Worm (Caenorhabditis elegans): Measurements from ENCODE around the gene fahd-1.

fahd-1 gene

ce11 chrIII:7891573-7892306 is at the start of gene fahd-1, which contains the start of gene ZK688.5:
fahd-1 (plus strand) TSS chrIII:7892256.
ZK688.5 (minus strand) TSS chrIII:7891623.
- TF ChIP-seq sptf-1 (tag; optimal IDR thresholded peaks at IDR 0.05) (no peak), mls-2 (tag; optimal IDR thresholded peaks at IDR 0.05) (peak; percentile 68), cnd-1 (tag; optimal IDR thresholded peaks at IDR 0.05) (peak; percentile 10), ceh-43 (GFP tag; optimal IDR thresholded peaks at IDR 0.05) (no peak), zip-8 (tag; optimal IDR thresholded peaks at IDR 0.05) (no peak), bed-3 (GFP tag; optimal IDR thresholded peaks at IDR 0.05) (no peak), M03D4.4 (tag; optimal IDR thresholded peaks at IDR 0.05) (no peak), ham-2 (GFP tag; optimal IDR thresholded peaks at IDR 0.05) (peak; percentile 74), unc-120 (tag; optimal IDR thresholded peaks at IDR 0.05; ENCODE audit: poor library complexity, severe bottlenecking) (peak; percentile 68), snpc-4 (tag; optimal IDR thresholded peaks at IDR 0.05) (no peak), ces-1 (GFP tag; optimal IDR thresholded peaks at IDR 0.05) (peak; percentile 59), lin-32 (GFP tag; optimal IDR thresholded peaks at IDR 0.05) (no peak), sem-2 (GFP tag; optimal IDR thresholded peaks at IDR 0.05) (no peak), nhr-2 (tag; optimal IDR thresholded peaks at IDR 0.05) (peak; percentile 77), mep-1 (tag; optimal IDR thresholded peaks at IDR 0.05) (peak; percentile 40), hlh-1 (tag; optimal IDR thresholded peaks at IDR 0.05) (peak; percentile 93), ceh-39 (tag; optimal IDR thresholded peaks at IDR 0.05) (peak; percentile 8), drap-1 (GFP tag; optimal IDR thresholded peaks at IDR 0.05) (no peak), pha-4 (tag; optimal IDR thresholded peaks at IDR 0.05) (peak; percentile 71), ceh-83 (GFP tag; optimal IDR thresholded peaks at IDR 0.05) (no peak), nhr-76 (tag; optimal IDR thresholded peaks at IDR 0.05) (no peak), lin-13 (tag; optimal IDR thresholded peaks at IDR 0.05) (peak; percentile 19), lsy-2 (tag; optimal IDR thresholded peaks at IDR 0.05) (peak; percentile 56), nhr-237 (tag; optimal IDR thresholded peaks at IDR 0.05) (peak; percentile 46), ztf-11 (tag; optimal IDR thresholded peaks at IDR 0.05) (no peak)

ce11 chrIII:7843536-7843935 is 48.5 kb upstream of the fahd-1 start, which contains the start of gene ZK652.8:
ZK652.8 (minus strand) TSS chrIII:7843636.
- TF ChIP-seq ceh-39 (tag; optimal IDR thresholded peaks at IDR 0.05) (no peak), ztf-11 (tag; optimal IDR thresholded peaks at IDR 0.05) (no peak), bed-3 (GFP tag; optimal IDR thresholded peaks at IDR 0.05) (no peak)

ce11 chrIII:7848173-7848572 is 43.9 kb upstream of the fahd-1 start:
- no peak for TF ChIP-seq elt-3 (tag; optimal IDR thresholded peaks at IDR 0.05)
- TF ChIP-seq elt-1 (tag; optimal IDR thresholded peaks at IDR 0.05; ENCODE audit: borderline replicate concordance, insufficient read depth) = no peak
- peak; percentile 91 for TF ChIP-seq ces-1 (GFP tag; optimal IDR thresholded peaks at IDR 0.05)
- no peak for TF ChIP-seq M03D4.4 (tag; optimal IDR thresholded peaks at IDR 0.05)
- no peak for TF ChIP-seq sem-2 (GFP tag; optimal IDR thresholded peaks at IDR 0.05)
- no peak for TF ChIP-seq unc-120 (tag; optimal IDR thresholded peaks at IDR 0.05; ENCODE audit: poor library complexity, severe bottlenecking)

ce11 chrIII:7854494-7855184 is 37.4 kb upstream of the fahd-1 start, which contains the start of gene rpl-35:
rpl-35 (plus strand) TSS chrIII:7855134.
- TF ChIP-seq mab-5 (tag; optimal IDR thresholded peaks at IDR 0.05) (peak; percentile 66), flh-1 (GFP tag; optimal IDR thresholded peaks at IDR 0.05) (peak; percentile 44), unc-120 (tag; optimal IDR thresholded peaks at IDR 0.05; ENCODE audit: poor library complexity, severe bottlenecking) (peak; percentile 95), snpc-4 (tag; optimal IDR thresholded peaks at IDR 0.05) (no peak), nhr-76 (tag; optimal IDR thresholded peaks at IDR 0.05) (peak; percentile 59), mls-2 (tag; optimal IDR thresholded peaks at IDR 0.05) (peak; percentile 91), ceh-43 (GFP tag; optimal IDR thresholded peaks at IDR 0.05) (peak; percentile 86), lin-32 (GFP tag; optimal IDR thresholded peaks at IDR 0.05) (peak; percentile 58), hlh-1 (tag; optimal IDR thresholded peaks at IDR 0.05) (peak; percentile 79), sptf-1 (tag; optimal IDR thresholded peaks at IDR 0.05) (peak; percentile 97), sem-2 (GFP tag; optimal IDR thresholded peaks at IDR 0.05) (peak; percentile 46), ceh-39 (tag; optimal IDR thresholded peaks at IDR 0.05) (peak; percentile 97), ham-2 (GFP tag; optimal IDR thresholded peaks at IDR 0.05) (peak; percentile 78), mep-1 (tag; optimal IDR thresholded peaks at IDR 0.05) (peak; percentile 100), cnd-1 (tag; optimal IDR thresholded peaks at IDR 0.05) (peak; percentile 91), M03D4.4 (tag; optimal IDR thresholded peaks at IDR 0.05) (peak; percentile 92), bed-3 (GFP tag; optimal IDR thresholded peaks at IDR 0.05) (peak; percentile 76), drap-1 (GFP tag; optimal IDR thresholded peaks at IDR 0.05) (peak; percentile 95), unc-39 (tag; optimal IDR thresholded peaks at IDR 0.05) (peak; percentile 72), lin-13 (tag; optimal IDR thresholded peaks at IDR 0.05) (peak; percentile 100), pha-4 (tag; optimal IDR thresholded peaks at IDR 0.05) (peak; percentile 99), tbx-8 (GFP tag; optimal IDR thresholded peaks at IDR 0.05) (peak; percentile 85), zip-8 (tag; optimal IDR thresholded peaks at IDR 0.05) (peak; percentile 2), nhr-2 (tag; optimal IDR thresholded peaks at IDR 0.05) (peak; percentile 50), blmp-1 (tag; optimal IDR thresholded peaks at IDR 0.05) (peak; percentile 84), nhr-12 (tag; optimal IDR thresholded peaks at IDR 0.05) (peak; percentile 78), elt-3 (tag; optimal IDR thresholded peaks at IDR 0.05) (peak; percentile 91), ceh-83 (GFP tag; optimal IDR thresholded peaks at IDR 0.05) (peak; percentile 80), ztf-11 (tag; optimal IDR thresholded peaks at IDR 0.05) (peak; percentile 92), nhr-28 (tag; optimal IDR thresholded peaks at IDR 0.05) (peak; percentile 85), nhr-237 (tag; optimal IDR thresholded peaks at IDR 0.05) (peak; percentile 99), elt-1 (tag; optimal IDR thresholded peaks at IDR 0.05; ENCODE audit: borderline replicate concordance, insufficient read depth) (peak; percentile 70), lsy-2 (tag; optimal IDR thresholded peaks at IDR 0.05) (peak; percentile 95), ces-1 (GFP tag; optimal IDR thresholded peaks at IDR 0.05) (peak; percentile 96), unc-62 (GFP tag; optimal IDR thresholded peaks at IDR 0.05) (peak; percentile 91)
